Fruit fly (Drosophila melanogaster): Measurements from ENCODE around the gene Hsc70-3.

The Hsc70-3 gene

DNA sequence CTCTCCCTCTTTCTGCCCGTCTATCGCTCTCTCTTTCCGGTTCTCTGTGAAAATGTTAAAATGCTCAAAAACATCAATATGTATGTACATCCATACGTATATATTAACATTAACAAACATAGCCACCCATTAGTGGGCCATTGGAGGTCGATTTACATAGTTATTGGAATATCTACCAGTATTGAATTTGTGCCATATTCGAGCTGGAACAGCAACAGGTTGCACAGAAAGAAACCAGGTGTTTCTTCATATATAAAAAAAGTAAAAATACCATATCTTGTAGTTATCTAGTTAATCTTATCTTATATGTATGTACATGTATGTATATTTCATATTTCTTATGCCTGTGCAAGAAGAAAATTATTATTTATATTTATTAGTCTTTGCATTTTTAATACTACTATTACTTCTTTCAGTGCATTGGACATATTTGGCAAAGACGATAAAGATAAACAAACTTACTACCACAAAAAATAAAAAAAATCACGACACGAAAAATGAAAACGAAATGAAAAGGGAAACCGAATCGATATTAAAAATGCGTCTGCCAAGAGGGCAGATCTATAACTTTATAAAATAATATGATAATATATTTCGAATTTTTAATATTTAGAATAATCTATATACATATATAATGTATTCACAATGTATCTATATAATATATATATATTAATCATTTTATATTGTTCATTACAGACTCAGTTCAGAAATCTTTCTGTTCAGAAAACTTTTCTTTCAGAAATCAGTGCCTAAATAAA lies 41.8 kb upstream of the Hsc70-3 start:
- TF ChIP-seq rn (GFP tag; IDR thresholded peaks at IDR 0.05) (no peak), CG15710 (tag; optimal IDR thresholded peaks at IDR 0.05) (no peak), Pif1A (GFP tag; optimal IDR thresholded peaks at IDR 0.05) (no peak), CG12605 (GFP tag; IDR thresholded peaks at IDR 0.05) (no peak)

- TF ChIP-seq Ets98B (GFP tag; IDR thresholded peaks at IDR 0.05) (no peak), CG32121 (GFP tag; IDR thresholded peaks at IDR 0.05) (peak; percentile 31; the same call in 1 of the 2 replicates), EcR (GFP tag; optimal IDR thresholded peaks at IDR 0.05) (no peak), CG34367 (tag; optimal IDR thresholded peaks at IDR 0.05) (no peak), Snoo (tag; optimal IDR thresholded peaks at IDR 0.05) (no peak), CG8159 (tag; optimal IDR thresholded peaks at IDR 0.05) (no peak), Pif1A (GFP tag; optimal IDR thresholded peaks at IDR 0.05) (no peak), CG15710 (tag; optimal IDR thresholded peaks at IDR 0.05) (no peak), CG4496 (GFP tag; IDR thresholded peaks at IDR 0.05) (0 out of 3 replicates have a peak, but pooled peaks have one; percentile 24), gl (tag; optimal IDR thresholded peaks at IDR 0.05) (no peak), CG14655 (GFP tag; optimal IDR thresholded peaks at IDR 0.05) (no peak), CG12605 (GFP tag; IDR thresholded peaks at IDR 0.05) (no peak), CG10348 (GFP tag; IDR thresholded peaks at IDR 0.05) (no peak), CG9948 (tag; optimal IDR thresholded peaks at IDR 0.05) (no peak), CG8301 (tag; optimal IDR thresholded peaks at IDR 0.05) (no peak), CG17806 (tag; optimal IDR thresholded peaks at IDR 0.05) (no peak)
Measured at dm6 chrX:11846049-11846718, 39.3 kb upstream of the Hsc70-3 start, which contains the start of gene CG15740. TSS of gene CG15740 (minus strand) at chrX:11846099.

dm6 chrX:11841702-11842378 lies 34.9 kb upstream of the Hsc70-3 start:
- peak; percentile 45 for TF ChIP-seq CG8159 (tag; optimal IDR thresholded peaks at IDR 0.05)
- no peak for TF ChIP-seq CG13204 (GFP tag; optimal IDR thresholded peaks at IDR 0.05)

- TF ChIP-seq CG4496 (GFP tag; IDR thresholded peaks at IDR 0.05), result no peak
Measured at dm6 chrX:11839308-11839707, 32.4 kb upstream of the Hsc70-3 start, which contains the start of gene Cyp28c1. TSS of gene Cyp28c1 (plus strand) at chrX:11839608.

- no peak for TF ChIP-seq EcR (GFP tag; optimal IDR thresholded peaks at IDR 0.05)
- no peak for TF ChIP-seq CG9948 (tag; optimal IDR thresholded peaks at IDR 0.05)
- TF ChIP-seq CG32121 (GFP tag; IDR thresholded peaks at IDR 0.05), result no peak
- TF ChIP-seq CG13204 (GFP tag; optimal IDR thresholded peaks at IDR 0.05), result no peak
- TF ChIP-seq CG15710 (tag; optimal IDR thresholded peaks at IDR 0.05), result no peak
- TF ChIP-seq Pif1A (GFP tag; optimal IDR thresholded peaks at IDR 0.05), result no peak
- TF ChIP-seq Pif1B (GFP tag; optimal IDR thresholded peaks at IDR 0.05), result no peak
- no peak for TF ChIP-seq Ets98B (GFP tag; IDR thresholded peaks at IDR 0.05)
- no peak for TF ChIP-seq D1 (tag; optimal IDR thresholded peaks at IDR 0.05)
- TF ChIP-seq CG34367 (tag; optimal IDR thresholded peaks at IDR 0.05), result no peak
Measured at dm6 chrX:11837926-11838325, 31.0 kb upstream of the Hsc70-3 start, which contains the start of gene CG15741. TSS of gene CG15741 (minus strand) at chrX:11838026.

DNA sequence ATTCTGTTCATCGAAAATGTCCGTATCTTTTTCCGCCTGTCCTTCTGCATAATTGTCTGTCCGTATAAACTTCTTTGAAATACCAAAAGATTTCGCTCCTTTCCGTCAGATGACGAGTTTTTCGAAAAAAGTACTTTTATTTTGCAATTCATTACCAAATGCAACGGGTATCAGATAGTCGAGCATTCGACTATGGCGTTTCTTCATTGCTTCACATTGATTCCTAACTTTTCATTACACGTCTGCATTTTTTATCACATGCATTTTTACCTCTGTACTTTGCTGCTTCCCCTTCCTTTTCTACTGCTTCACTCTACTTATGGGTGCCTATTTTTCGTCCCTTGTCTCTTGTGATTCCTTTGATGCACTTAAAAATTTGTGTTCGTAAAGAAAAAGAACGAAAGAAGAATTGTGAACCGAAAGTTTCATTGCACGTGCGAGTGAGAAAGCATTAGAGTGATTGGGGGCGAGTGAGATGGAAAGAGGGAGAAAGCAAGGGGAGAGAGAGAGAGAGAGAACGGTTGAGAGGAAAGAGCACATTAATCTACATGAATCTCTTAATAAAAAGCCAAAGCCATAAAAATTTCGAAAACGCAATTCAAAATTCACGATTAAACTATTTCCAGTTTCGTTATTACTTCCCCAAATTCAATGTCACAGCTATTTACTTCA lies 21.6 kb upstream of the Hsc70-3 start:
- TF ChIP-seq CG4496 (GFP tag; IDR thresholded peaks at IDR 0.05), result no peak
- TF ChIP-seq CG10348 (GFP tag; IDR thresholded peaks at IDR 0.05), result no peak
- no peak for TF ChIP-seq CG17806 (tag; optimal IDR thresholded peaks at IDR 0.05)

DNA sequence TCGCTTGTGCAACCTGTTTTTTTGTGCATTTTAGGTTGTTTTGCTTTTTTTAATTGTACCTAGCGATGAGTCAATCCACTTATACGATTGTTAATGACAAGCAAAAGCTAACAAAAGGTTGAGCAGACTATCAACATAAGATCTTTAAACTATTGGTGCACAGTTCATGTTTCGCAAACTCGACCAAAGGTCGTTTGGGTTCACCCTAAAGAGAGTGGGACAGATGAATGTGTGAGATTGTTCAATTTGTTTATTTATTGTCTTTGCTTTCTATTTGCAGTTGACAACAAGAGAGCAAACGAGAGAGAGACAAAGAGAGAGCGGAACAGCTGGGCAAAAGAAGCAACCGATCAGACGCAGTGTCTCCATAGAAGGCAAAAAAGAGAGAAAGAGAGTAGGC lies 16.1 kb upstream of the Hsc70-3 start:
- TF ChIP-seq CG10348 (GFP tag; IDR thresholded peaks at IDR 0.05) (no peak), CG9948 (tag; optimal IDR thresholded peaks at IDR 0.05) (peak; percentile 11), CG4496 (GFP tag; IDR thresholded peaks at IDR 0.05) (peak; percentile 50; the same call in 2 of the 3 replicates), CG34367 (tag; optimal IDR thresholded peaks at IDR 0.05) (peak; percentile 14), Snoo (tag; optimal IDR thresholded peaks at IDR 0.05) (no peak), EcR (GFP tag; optimal IDR thresholded peaks at IDR 0.05) (peak; percentile 38), CG12605 (GFP tag; IDR thresholded peaks at IDR 0.05) (peak; percentile 85), Ets98B (GFP tag; IDR thresholded peaks at IDR 0.05) (peak; percentile 60), D1 (tag; optimal IDR thresholded peaks at IDR 0.05) (no peak), rn (GFP tag; IDR thresholded peaks at IDR 0.05) (no peak), CG13204 (GFP tag; optimal IDR thresholded peaks at IDR 0.05) (no peak), fd96Ca (GFP tag; IDR thresholded peaks at IDR 0.05) (peak; percentile 62; the same call in 1 of the 3 replicates), CG8301 (tag; optimal IDR thresholded peaks at IDR 0.05) (peak; percentile 54), gl (tag; optimal IDR thresholded peaks at IDR 0.05) (peak; percentile 44), CG14655 (GFP tag; optimal IDR thresholded peaks at IDR 0.05) (no peak), CG32121 (GFP tag; IDR thresholded peaks at IDR 0.05) (peak; percentile 65), Pif1A (GFP tag; optimal IDR thresholded peaks at IDR 0.05) (no peak), CG15710 (tag; optimal IDR thresholded peaks at IDR 0.05) (peak; percentile 19), CG17806 (tag; optimal IDR thresholded peaks at IDR 0.05) (peak; percentile 4), CG8159 (tag; optimal IDR thresholded peaks at IDR 0.05) (peak; percentile 83), Pif1B (GFP tag; optimal IDR thresholded peaks at IDR 0.05) (no peak)

Data from whole organism, pupa.